Fruit fly (Drosophila melanogaster): Measurements from ENCODE around the gene Rpt5.

Gene Rpt5

dm6 chr3R:23734573-23735404 is 17.9 kb upstream of the Rpt5 start (continued):
- peak; percentile 72 for TF ChIP-seq CG8119 (GFP tag; IDR thresholded peaks at IDR 0.05)
- peak; percentile 65 for TF ChIP-seq eg (GFP tag; IDR thresholded peaks at IDR 0.05)
- no peak for TF ChIP-seq CG31627 (GFP tag; optimal IDR thresholded peaks at IDR 0.05)
- no peak for TF ChIP-seq CG11294 (GFP tag; IDR thresholded peaks at IDR 0.05)
- peak; percentile 26 for TF ChIP-seq OdsH (GFP tag; optimal IDR thresholded peaks at IDR 0.05)
- no peak for TF ChIP-seq CG6854 (GFP tag; optimal IDR thresholded peaks at IDR 0.05)
- no peak for TF ChIP-seq CG1621 (tag; optimal IDR thresholded peaks at IDR 0.05)
- TF ChIP-seq CG6808 (GFP tag; optimal IDR thresholded peaks at IDR 0.05) = peak; percentile 14
- TF ChIP-seq fd85E (GFP tag; optimal IDR thresholded peaks at IDR 0.05) = no peak
- peak in 1 of 2 experiments; percentile 38 for TF ChIP-seq salr (GFP tag; optimal IDR thresholded peaks at IDR 0.05)
- peak; percentile 62 for TF ChIP-seq CG15336 (GFP tag; IDR thresholded peaks at IDR 0.05)
- TF ChIP-seq Eip75B (GFP tag; optimal IDR thresholded peaks at IDR 0.05) = peak; percentile 37
- TF ChIP-seq fkh (GFP tag; optimal IDR thresholded peaks at IDR 0.05) = no peak
- no peak for TF ChIP-seq CG8319 (GFP tag; optimal IDR thresholded peaks at IDR 0.05)
- peak; percentile 29 for TF ChIP-seq CG4318 (GFP tag; optimal IDR thresholded peaks at IDR 0.05)
- TF ChIP-seq Met (GFP tag; optimal IDR thresholded peaks at IDR 0.05) = no peak
- no peak for TF ChIP-seq CG7368 (GFP tag; optimal IDR thresholded peaks at IDR 0.05)
- TF ChIP-seq cyc (GFP tag; optimal IDR thresholded peaks at IDR 0.05) = no peak
- no peak for TF ChIP-seq Sox15 (GFP tag; optimal IDR thresholded peaks at IDR 0.05)
- TF ChIP-seq Smox (GFP tag; optimal IDR thresholded peaks at IDR 0.05) = no peak
- TF ChIP-seq ss (GFP tag; optimal IDR thresholded peaks at IDR 0.05) = peak; percentile 15 to 44
- peak; percentile 35 for TF ChIP-seq CG34406 (GFP tag; optimal IDR thresholded peaks at IDR 0.05)
- 0 out of 3 replicates have a peak, but pooled peaks have one; percentile 36 for TF ChIP-seq CG6163 (GFP tag; IDR thresholded peaks at IDR 0.05)
- no peak for TF ChIP-seq CG3032 (tag; optimal IDR thresholded peaks at IDR 0.05)
- TF ChIP-seq CG11902 (GFP tag; optimal IDR thresholded peaks at IDR 0.05) = no peak
- no peak for TF ChIP-seq lz (GFP tag; optimal IDR thresholded peaks at IDR 0.05)
- no peak for TF ChIP-seq acj6 (GFP tag; optimal IDR thresholded peaks at IDR 0.05)
- peak; percentile 32 for TF ChIP-seq dsx (GFP tag; optimal IDR thresholded peaks at IDR 0.05; ENCODE audit: poor library complexity, severe bottlenecking)
- no peak for TF ChIP-seq CG10631 (GFP tag; optimal IDR thresholded peaks at IDR 0.05)
- TF ChIP-seq Sox102F (GFP tag; optimal IDR thresholded peaks at IDR 0.05) = no peak
- TF ChIP-seq CG8632 (GFP tag; optimal IDR thresholded peaks at IDR 0.05) = peak; percentile 19
- TF ChIP-seq Hr4 (GFP tag; optimal IDR thresholded peaks at IDR 0.05) = peak; percentile 69
- TF ChIP-seq dac (GFP tag; optimal IDR thresholded peaks at IDR 0.05) = peak; percentile 21

DNA sequence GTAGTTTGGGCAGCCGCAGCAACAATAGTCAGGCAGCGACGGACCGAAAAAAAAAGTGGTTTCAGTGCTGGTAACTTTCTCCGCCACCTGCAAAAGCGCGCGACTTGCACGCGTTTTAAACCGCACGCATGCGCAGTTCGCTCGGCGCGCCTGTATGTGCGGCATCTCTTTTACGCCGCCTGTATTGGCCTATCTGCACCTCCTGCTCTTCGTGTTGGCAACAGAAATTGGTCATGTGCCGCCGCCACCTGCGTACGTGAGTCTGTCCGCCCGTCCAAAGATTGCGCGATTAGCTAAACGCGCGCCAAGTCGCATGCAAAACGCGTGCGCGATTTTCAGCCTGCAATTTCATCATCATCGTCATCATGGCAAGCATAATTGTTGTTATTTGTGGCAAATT is 17.0 kb upstream of the Rpt5 start:
- TF ChIP-seq Eip78C (GFP tag) (peak; percentile 36), ss (GFP tag; optimal IDR thresholded peaks at IDR 0.05) (peak in 1 of 2 experiments; percentile 11), dac (GFP tag; optimal IDR thresholded peaks at IDR 0.05) (no peak), CG6163 (GFP tag; IDR thresholded peaks at IDR 0.05) (0 out of 3 replicates have a peak, but pooled peaks have one; percentile 10)

dm6 chr3R:23736365-23736764 is 16.3 kb upstream of the Rpt5 start:
- TF ChIP-seq fkh (GFP tag; optimal IDR thresholded peaks at IDR 0.05) (peak; percentile 56), Sox14 (GFP tag; optimal IDR thresholded peaks at IDR 0.05) (no peak)

Measured in whole organism, prepupa.